Worm (Caenorhabditis elegans): ENCODE measurements around the gene osm-6.

osm-6 gene

ce11 chrV:11891143-11891862 lies 35.9 kb downstream of the osm-6 start, which contains the start of the genes sodh-2 and srx-76:
sodh-2 (minus strand) TSS chrV:11891243.
srx-76 (plus strand) TSS chrV:11891812.
- no peak for TF ChIP-seq ztf-16 (tag; optimal IDR thresholded peaks at IDR 0.05)
- no peak for TF ChIP-seq ama-1 (optimal IDR thresholded peaks at IDR 0.05)
- TF ChIP-seq sox-2 (GFP tag; IDR thresholded peaks at IDR 0.05) = no peak
- no peak for TF ChIP-seq unc-42 (tag; optimal IDR thresholded peaks at IDR 0.05)
- no peak for TF ChIP-seq ceh-6 (GFP tag; optimal IDR thresholded peaks at IDR 0.05)
- no peak for TF ChIP-seq ceh-14 (tag; optimal IDR thresholded peaks at IDR 0.05)
- TF ChIP-seq elt-4 (tag; optimal IDR thresholded peaks at IDR 0.05) = no peak
- no peak for TF ChIP-seq pha-2 (tag; optimal IDR thresholded peaks at IDR 0.05)
- no peak for TF ChIP-seq hlh-30 (tag; optimal IDR thresholded peaks at IDR 0.05; ENCODE audit: insufficient read depth)
- TF ChIP-seq pros-1 (tag; optimal IDR thresholded peaks at IDR 0.05) = no peak
- no peak for TF ChIP-seq F13H6.1 (tag; optimal IDR thresholded peaks at IDR 0.05)
- no peak for TF ChIP-seq C08G9.2 (tag; optimal IDR thresholded peaks at IDR 0.05)
- no peak for TF ChIP-seq ceh-9 (tag; optimal IDR thresholded peaks at IDR 0.05)
- TF ChIP-seq zip-5 (tag; optimal IDR thresholded peaks at IDR 0.05) = no peak
- no peak for TF ChIP-seq ttx-3 (tag; optimal IDR thresholded peaks at IDR 0.05)
- TF ChIP-seq unc-55 (GFP tag; optimal IDR thresholded peaks at IDR 0.05) = no peak
- no peak for TF ChIP-seq sdc-2 (tag; optimal IDR thresholded peaks at IDR 0.05)

ce11 chrV:11889115-11889935 lies 37.9 kb downstream of the osm-6 start:
- no peak for TF ChIP-seq che-1 (tag; optimal IDR thresholded peaks at IDR 0.05)
- no peak for TF ChIP-seq ceh-24 (tag; optimal IDR thresholded peaks at IDR 0.05)
- no peak for TF ChIP-seq npax-4 (tag; optimal IDR thresholded peaks at IDR 0.05)
- no peak for TF ChIP-seq ceh-30 (tag; optimal IDR thresholded peaks at IDR 0.05)
- TF ChIP-seq ceh-45 (GFP tag; IDR thresholded peaks at IDR 0.05) = no peak
- no peak for TF ChIP-seq Y22D7AL.16 (tag; optimal IDR thresholded peaks at IDR 0.05)

- TF ChIP-seq zip-5 (tag; optimal IDR thresholded peaks at IDR 0.05) (no peak), ceh-24 (tag; optimal IDR thresholded peaks at IDR 0.05) (no peak), pqm-1 (tag; optimal IDR thresholded peaks at IDR 0.05) (no peak), dve-1 (tag; optimal IDR thresholded peaks at IDR 0.05) (no peak), ceh-22 (tag; optimal IDR thresholded peaks at IDR 0.05) (no peak), ets-4 (tag; optimal IDR thresholded peaks at IDR 0.05) (no peak), elt-4 (tag; optimal IDR thresholded peaks at IDR 0.05) (no peak), mec-3 (tag; optimal IDR thresholded peaks at IDR 0.05; ENCODE audit: borderline replicate concordance) (no peak), pha-2 (tag; optimal IDR thresholded peaks at IDR 0.05) (no peak), ceh-48 (tag; optimal IDR thresholded peaks at IDR 0.05) (no peak), dmd-4 (tag; optimal IDR thresholded peaks at IDR 0.05; ENCODE audit: borderline replicate concordance) (no peak), lim-6 (tag; optimal IDR thresholded peaks at IDR 0.05) (no peak), ceh-31 (tag; optimal IDR thresholded peaks at IDR 0.05) (no peak), ceh-34 (tag; optimal IDR thresholded peaks at IDR 0.05) (no peak)
Observed at ce11 chrV:11888656-11889055, 38.6 kb downstream of the osm-6 start.

- TF ChIP-seq K02D7.2 (tag; optimal IDR thresholded peaks at IDR 0.05) (no peak), tbx-2 (tag; optimal IDR thresholded peaks at IDR 0.05) (no peak), elt-2 (tag; optimal IDR thresholded peaks at IDR 0.05) (no peak), ceh-18 (tag; optimal IDR thresholded peaks at IDR 0.05) (peak; percentile 74), unc-86 (tag; optimal IDR thresholded peaks at IDR 0.05) (no peak), dmd-4 (tag; optimal IDR thresholded peaks at IDR 0.05; ENCODE audit: borderline replicate concordance) (no peak), sox-4 (tag; optimal IDR thresholded peaks at IDR 0.05) (no peak)
Observed at ce11 chrV:11887988-11888499, 39.2 kb downstream of the osm-6 start, which contains the start of gene adh-1. adh-1 (plus strand) TSS chrV:11888248.
